Worm (Caenorhabditis elegans) whole organism, L3 larva: Measurements from ENCODE around the gene mec-18.

Experiments used
- ZK546.5 ChIP-seq: sonication (generic microtip); optimal IDR thresholded peaks from 2 replicates; lab custom pipeline; 2017; ENCODE audit warnings: missing biosample characterization, missing genetic modification characterization
- aly-2 ChIP-seq: fragments of 150-350 bp; optimal IDR thresholded peaks from 2 replicates; lab custom pipeline; 2014; ENCODE audit warnings: missing biosample characterization, missing genetic modification characterization
- ama-1 ChIP-seq: fragments of 150-350 bp; optimal IDR thresholded peaks from 2 replicates; lab custom pipeline; 2018
- ceh-16 ChIP-seq: sonication (generic microtip); optimal IDR thresholded peaks from 2 replicates; lab custom pipeline; 2017; ENCODE audit warnings: missing biosample characterization, missing genetic modification characterization
- ceh-28 ChIP-seq: fragments of 150-350 bp; optimal IDR thresholded peaks from 2 replicates; lab custom pipeline; 2014; ENCODE audit warnings: missing biosample characterization, missing genetic modification reagents, missing genetic modification characterization
- ceh-9 ChIP-seq: sonication (generic microtip); optimal IDR thresholded peaks from 2 replicates; lab custom pipeline; 2018; ENCODE audit warnings: missing biosample characterization, missing genetic modification characterization
- egl-27 ChIP-seq: sonication (generic microtip); optimal IDR thresholded peaks from 4 replicates; lab custom pipeline; 2017; ENCODE audit warnings: missing biosample characterization, missing genetic modification reagents, missing genetic modification characterization
- elt-2 ChIP-seq: sonication (generic microtip); optimal IDR thresholded peaks from 2 replicates; lab custom pipeline; 2016; ENCODE audit warnings: missing genetic modification reagents, mild to moderate bottlenecking, missing genetic modification characterization, missing compliant biosample characterization
- elt-3 ChIP-seq, 3 experiments: fragments of 150-350 bp in 1 of 3; sonication (generic microtip) in 2 of 3; optimal IDR thresholded peaks; 2 replicates in 2 of 3; 4 replicates in 1 of 3; lab custom pipeline; 2014 to 2017; ENCODE audit warnings: missing biosample characterization in 3 of 3, missing genetic modification characterization in 3 of 3
- eor-1 ChIP-seq, 2 experiments: fragments of 150-350 bp; optimal IDR thresholded peaks; 2 replicates each; lab custom pipeline; 2014 to 2018; ENCODE audit warnings: missing biosample characterization in 2 of 2, missing genetic modification characterization in 2 of 2
- jun-1 ChIP-seq: fragments of 150-350 bp; optimal IDR thresholded peaks from 2 replicates; lab custom pipeline; 2014; ENCODE audit warnings: missing biosample characterization, missing genetic modification reagents, missing genetic modification characterization
- lin-15B ChIP-seq: fragments of 150-350 bp; optimal IDR thresholded peaks from 2 replicates; lab custom pipeline; 2014; ENCODE audit warnings: missing biosample characterization, missing genetic modification characterization
- lin-39 ChIP-seq: fragments of 150-350 bp; optimal IDR thresholded peaks from 2 replicates; lab custom pipeline; 2018; ENCODE audit warnings: missing biosample characterization, missing genetic modification reagents, missing genetic modification characterization
- lsy-12 ChIP-seq: sonication (generic microtip); optimal IDR thresholded peaks from 2 replicates; lab custom pipeline; 2016; ENCODE audit warnings: mild to moderate bottlenecking, missing genetic modification characterization, missing compliant biosample characterization
- mdl-1 ChIP-seq: fragments of 150-350 bp; optimal IDR thresholded peaks from 2 replicates; lab custom pipeline; 2014; ENCODE audit warnings: missing biosample characterization, missing genetic modification characterization
- nfya-1 ChIP-seq: sonication (generic microtip); optimal IDR thresholded peaks from 2 replicates; lab custom pipeline; 2017; ENCODE audit warnings: missing genetic modification characterization, mild to moderate bottlenecking, missing compliant biosample characterization, antibody characterized with exemption, moderate library complexity; ENCODE audit not compliant: insufficient read depth
- nhr-11 ChIP-seq: fragments of 150-350 bp; optimal IDR thresholded peaks from 2 replicates; lab custom pipeline; 2014; ENCODE audit warnings: missing biosample characterization, missing genetic modification characterization
- nhr-12 ChIP-seq: fragments of 150-350 bp; optimal IDR thresholded peaks from 2 replicates; lab custom pipeline; 2014; ENCODE audit warnings: missing biosample characterization, missing genetic modification characterization
- nhr-25 ChIP-seq: sonication (generic microtip); optimal IDR thresholded peaks from 2 replicates; lab custom pipeline; 2017; ENCODE audit warnings: missing biosample characterization, missing genetic modification characterization
- nhr-43 ChIP-seq: sonication (generic microtip); optimal IDR thresholded peaks from 2 replicates; lab custom pipeline; 2016; ENCODE audit warnings: mild to moderate bottlenecking, missing genetic modification characterization, missing compliant biosample characterization; ENCODE audit not compliant: poor library complexity, severe bottlenecking
- nhr-76 ChIP-seq: fragments of 150-350 bp; sonication (generic microtip); optimal IDR thresholded peaks from 5 replicates; lab custom pipeline; 2014; ENCODE audit warnings: missing biosample characterization, missing genetic modification characterization
- nhr-77 ChIP-seq: fragments of 150-350 bp; optimal IDR thresholded peaks from 2 replicates; lab custom pipeline; 2014; ENCODE audit warnings: missing biosample characterization, missing genetic modification characterization
- pha-4 ChIP-seq: fragments of 150-350 bp; optimal IDR thresholded peaks from 2 replicates; lab custom pipeline; 2014; ENCODE audit warnings: missing biosample characterization, missing genetic modification reagents, missing genetic modification characterization
- pqm-1 ChIP-seq: fragments of 150-350 bp; optimal IDR thresholded peaks from 2 replicates; lab custom pipeline; 2017; ENCODE audit warnings: missing biosample characterization, missing genetic modification characterization, inconsistent platforms
- sea-2 ChIP-seq: fragments of 150-350 bp; sonication (generic microtip); optimal IDR thresholded peaks from 4 replicates; lab custom pipeline; 2014; ENCODE audit warnings: missing biosample characterization, missing genetic modification reagents, missing genetic modification characterization
- skn-1 ChIP-seq: fragments of 150-350 bp; optimal IDR thresholded peaks from 2 replicates; lab custom pipeline; 2014; ENCODE audit warnings: missing biosample characterization, missing genetic modification characterization
- snpc-4 ChIP-seq: fragments of 150-350 bp; optimal IDR thresholded peaks from 2 replicates; lab custom pipeline; 2014; ENCODE audit warnings: missing biosample characterization, missing genetic modification characterization
- tbx-2 ChIP-seq: sonication (generic microtip); optimal IDR thresholded peaks from 2 replicates; lab custom pipeline; 2016; ENCODE audit warnings: mild to moderate bottlenecking, missing genetic modification characterization, missing compliant biosample characterization
- unc-39 ChIP-seq: sonication (generic microtip); optimal IDR thresholded peaks from 4 replicates; lab custom pipeline; 2017; ENCODE audit warnings: missing biosample characterization, missing genetic modification characterization
- ztf-4 ChIP-seq: fragments of 150-350 bp; optimal IDR thresholded peaks from 2 replicates; lab custom pipeline; 2014; ENCODE audit warnings: missing biosample characterization, missing genetic modification characterization

The mec-18 gene

ce11 chrX:4252047-4252446, 22.0 kb downstream of the mec-18 start, which contains the start of gene srv-5:
srv-5 (plus strand) TSS chrX:4252347.
- TF ChIP-seq egl-27 (tag; lab: Kevin White, UChicago) (no peak), lsy-12 (tag; lab: Kevin White, UChicago) (no peak), skn-1 (tag; lab: Kevin White, UChicago) (no peak), pha-4 (tag; lab: Kevin White, UChicago) (no peak), jun-1 (tag; lab: Kevin White, UChicago) (no peak), nhr-76 (no peak), unc-39 (tag; lab: Kevin White, UChicago) (no peak), lin-15B (tag; lab: Kevin White, UChicago) (no peak), aly-2 (tag; lab: Kevin White, UChicago) (no peak), tbx-2 (tag; lab: Kevin White, UChicago) (no peak), ceh-28 (tag; lab: Kevin White, UChicago) (no peak), eor-1 (tag; optimal IDR thresholded peaks at IDR 0.05; lab: Kevin White, UChicago) (no peak), ceh-9 (tag; lab: Kevin White, UChicago) (no peak), nhr-11 (tag; lab: Kevin White, UChicago) (no peak)
- TF ChIP-seq, all 47 proteins: peak for 0

DNA sequence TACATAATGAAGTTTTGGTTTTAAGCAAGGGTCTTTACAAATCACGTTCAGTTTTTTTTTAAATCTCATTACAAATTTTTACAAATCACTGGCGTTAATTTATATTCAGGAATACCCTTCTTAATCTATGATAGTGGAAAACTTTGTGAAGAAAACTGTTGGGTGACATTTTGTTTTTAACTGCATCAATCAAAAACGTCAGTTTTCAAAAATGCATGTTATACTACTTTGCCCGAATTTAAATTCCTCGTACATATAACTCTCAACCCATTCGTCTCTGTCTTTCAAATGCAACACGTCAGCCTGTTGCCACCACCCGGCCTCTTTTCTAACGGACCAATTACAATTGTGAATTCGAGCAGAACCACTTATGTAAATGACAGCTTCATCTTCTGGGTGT, 25.1 kb downstream of the mec-18 start, which contains the start of gene hlh-13:
TSS of gene hlh-13 (plus strand) at position 301 of the 400 bp plus-strand sequence.
- no peak for TF ChIP-seq snpc-4 (tag; lab: Kevin White, UChicago)
- TF ChIP-seq lsy-12 (tag; lab: Kevin White, UChicago) = no peak

DNA sequence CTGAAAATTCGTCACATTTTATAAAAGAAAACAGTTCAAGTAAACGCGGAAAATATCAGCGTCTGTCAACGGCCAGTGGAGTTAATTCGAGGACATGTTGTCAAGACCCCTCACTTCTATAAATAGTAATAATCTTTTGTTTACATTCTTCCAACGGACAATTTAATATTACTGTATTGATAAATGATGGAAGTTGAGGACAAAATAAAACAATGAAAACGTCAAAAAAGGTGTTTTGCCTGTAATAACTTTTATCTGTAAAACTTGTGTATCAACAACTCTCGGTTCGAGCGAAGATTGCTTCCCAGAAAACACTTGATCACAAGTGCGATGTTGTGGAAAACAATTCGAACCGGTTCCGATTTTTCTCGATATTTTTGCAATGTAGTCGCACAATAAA, 25.6 kb downstream of the mec-18 start:
- TF ChIP-seq sea-2 (GFP tag; lab: Kevin White, UChicago) (no peak), pqm-1 (tag; lab: Kevin White, UChicago) (peak; percentile 48), pha-4 (tag; lab: Kevin White, UChicago) (peak; percentile 90), elt-2 (tag; lab: Kevin White, UChicago) (peak; percentile 57), jun-1 (tag; lab: Kevin White, UChicago) (no peak)

- TF ChIP-seq mdl-1 (tag; lab: Kevin White, UChicago) (no peak), ceh-16 (tag; lab: Kevin White, UChicago) (no peak), ztf-4 (tag; lab: Kevin White, UChicago) (no peak), nhr-25 (tag; lab: Kevin White, UChicago) (no peak), snpc-4 (tag; lab: Kevin White, UChicago) (no peak), lin-39 (tag; lab: Kevin White, UChicago) (no peak), jun-1 (tag; lab: Kevin White, UChicago) (no peak), nhr-77 (tag; lab: Kevin White, UChicago) (no peak), elt-2 (tag; lab: Kevin White, UChicago) (peak; percentile 83), ama-1 (peak; percentile 81), nhr-12 (tag; lab: Kevin White, UChicago) (no peak), ZK546.5 (no peak), aly-2 (tag; lab: Kevin White, UChicago) (no peak)
- TF ChIP-seq, all 47 proteins: peak for 2
These were observed 27.0 kb downstream of the mec-18 start, which contains the start of gene F48D6.4 for ce11 chrX:4246867-4247591. F48D6.4 (minus strand) TSS chrX:4247212.

DNA sequence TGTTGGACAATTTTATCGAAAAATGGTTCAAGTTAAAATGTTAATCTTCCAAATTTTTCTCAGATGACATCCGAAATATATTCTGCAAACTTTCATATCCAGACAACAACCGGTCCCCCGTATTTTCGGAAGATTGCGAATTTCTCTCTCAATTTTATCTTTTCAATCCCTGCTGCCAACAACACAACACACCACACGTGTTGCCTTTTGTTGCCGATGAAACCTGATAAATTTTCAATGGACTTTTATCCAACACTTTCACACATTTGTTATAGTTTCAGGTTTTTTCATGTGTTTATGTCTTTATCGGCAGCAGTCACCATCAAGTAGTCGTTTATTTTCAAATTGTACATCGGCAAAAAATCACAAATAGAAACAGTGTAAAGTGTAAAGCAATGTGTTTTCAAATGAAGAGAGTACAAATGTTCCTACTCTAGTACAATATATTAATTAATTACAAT, 27.7 kb downstream of the mec-18 start:
- TF ChIP-seq ceh-16 (tag; lab: Kevin White, UChicago) (no peak), elt-3 (tag; optimal IDR thresholded peaks at IDR 0.05; lab: Kevin White, UChicago) (no peak), nfya-1 (tag; lab: Kevin White, UChicago) (peak; percentile 38), tbx-2 (tag; lab: Kevin White, UChicago) (no peak), pqm-1 (tag; lab: Kevin White, UChicago) (peak; percentile 71), ztf-4 (tag; lab: Kevin White, UChicago) (no peak), ama-1 (peak; percentile 95), nhr-43 (tag; lab: Kevin White, UChicago) (peak; percentile 68), elt-2 (tag; lab: Kevin White, UChicago) (peak; percentile 53), lsy-12 (tag; lab: Kevin White, UChicago) (peak; percentile 2), pha-4 (tag; lab: Kevin White, UChicago) (peak; percentile 17), jun-1 (tag; lab: Kevin White, UChicago) (no peak), nhr-25 (tag; lab: Kevin White, UChicago) (peak; percentile 43)
